Fruit fly (Drosophila melanogaster) whole organism, pupa: ENCODE data around the gene CHOp24.

Experiments
- CG10348 ChIP-seq: fragments of 200-800 bp; sonication (Bioruptor generic); IDR thresholded peaks from 2 replicates; pipeline ENCODE4 v1.3.6; 2022; ENCODE audit warnings: missing biosample characterization, missing genetic modification characterization
- CG13204 ChIP-seq: fragments of 200-800 bp; sonication (Bioruptor generic); optimal IDR thresholded peaks from 2 replicates; lab custom pipeline; 2018; ENCODE audit warnings: missing biosample characterization, mild to moderate bottlenecking, missing genetic modification characterization, moderate library complexity
- CG34367 ChIP-seq: fragments of 200-800 bp; sonication (Bioruptor generic); optimal IDR thresholded peaks from 2 replicates; lab custom pipeline; 2018; ENCODE audit warnings: missing biosample characterization, mild to moderate bottlenecking, missing genetic modification characterization
- CG4496 ChIP-seq: fragments of 200-800 bp; sonication (Bioruptor generic); IDR thresholded peaks from 3 replicates; pipeline ENCODE4 v1.3.6; 2022; ENCODE audit warnings: missing biosample characterization, missing genetic modification characterization
- CG8159 ChIP-seq: fragments of 200-800 bp; sonication (Bioruptor generic); optimal IDR thresholded peaks from 3 replicates; lab custom pipeline; 2018; ENCODE audit warnings: missing biosample characterization, mild to moderate bottlenecking, missing genetic modification characterization, moderate library complexity
- CG9948 ChIP-seq: fragments of 200-800 bp; sonication (Bioruptor generic); optimal IDR thresholded peaks from 2 replicates; lab custom pipeline; 2018; ENCODE audit warnings: missing biosample characterization, mild to moderate bottlenecking, missing genetic modification characterization, moderate library complexity
- D1 ChIP-seq: fragments of 200-800 bp; sonication (Bioruptor generic); optimal IDR thresholded peaks from 2 replicates; lab custom pipeline; 2018; ENCODE audit warnings: missing biosample characterization, mild to moderate bottlenecking, missing genetic modification characterization, moderate library complexity
- EcR ChIP-seq: fragments of 200-800 bp; sonication (Bioruptor generic); optimal IDR thresholded peaks from 3 replicates; lab custom pipeline; 2019; ENCODE audit warnings: missing biosample characterization, missing genetic modification characterization, mild to moderate bottlenecking, moderate library complexity, missing genetic modification reagents
- Ets98B ChIP-seq: fragments of 200-800 bp; sonication (Bioruptor generic); IDR thresholded peaks from 2 replicates; pipeline ENCODE4 v1.3.6; 2022; ENCODE audit warnings: missing biosample characterization, missing genetic modification characterization
- Pif1A ChIP-seq: fragments of 200-800 bp; sonication (Bioruptor generic); optimal IDR thresholded peaks from 3 replicates; lab custom pipeline; 2016; ENCODE audit warnings: missing biosample characterization, missing genetic modification characterization
- Snoo ChIP-seq: fragments of 200-800 bp; sonication (Bioruptor generic); optimal IDR thresholded peaks from 3 replicates; lab custom pipeline; 2017; ENCODE audit warnings: missing biosample characterization, mild to moderate bottlenecking, missing genetic modification characterization, inconsistent platforms
- rn ChIP-seq: fragments of 200-800 bp; sonication (Bioruptor generic); IDR thresholded peaks from 2 replicates; pipeline ENCODE4 v1.3.6; 2022; ENCODE audit warnings: missing biosample characterization, missing genetic modification characterization

- no peak for TF ChIP-seq CG8159 (tag; lab: Kevin White, UChicago)
- TF ChIP-seq Ets98B (GFP tag; lab: Robert Waterston, UW): no peak
- TF ChIP-seq Snoo (tag; lab: Kevin White, UChicago): no peak
- no peak for TF ChIP-seq Pif1A (GFP tag; lab: Kevin White, UChicago)
- no peak for TF ChIP-seq CG9948 (tag; lab: Kevin White, UChicago)
- TF ChIP-seq CG34367 (tag; lab: Kevin White, UChicago): no peak
- no peak for TF ChIP-seq CG13204 (GFP tag; lab: Kevin White, UChicago)
- TF ChIP-seq D1 (tag; lab: Kevin White, UChicago): no peak
- no peak for TF ChIP-seq EcR
- TF ChIP-seq CG4496 (GFP tag; lab: Robert Waterston, UW): no peak
- no peak for TF ChIP-seq CG10348 (GFP tag; lab: Robert Waterston, UW)
- no peak for TF ChIP-seq rn
These were observed 31.1 kb downstream of the CHOp24 start, which contains the start of gene CG12684 for dm6 chrX:4571829-4572228.
